Worm (Caenorhabditis elegans) whole organism, L3 larva: ENCODE data around the gene flh-3.

Experiments used
- ZK546.5 ChIP-seq: sonication (generic microtip); optimal IDR thresholded peaks from 2 replicates; lab custom pipeline; 2017; ENCODE audit warnings: missing biosample characterization, missing genetic modification characterization
- aly-2 ChIP-seq: fragments of 150-350 bp; optimal IDR thresholded peaks from 2 replicates; lab custom pipeline; 2014; ENCODE audit warnings: missing biosample characterization, missing genetic modification characterization
- ama-1 ChIP-seq: fragments of 150-350 bp; optimal IDR thresholded peaks from 2 replicates; lab custom pipeline; 2018
- ceh-16 ChIP-seq: sonication (generic microtip); optimal IDR thresholded peaks from 2 replicates; lab custom pipeline; 2017; ENCODE audit warnings: missing biosample characterization, missing genetic modification characterization
- ceh-28 ChIP-seq: fragments of 150-350 bp; optimal IDR thresholded peaks from 2 replicates; lab custom pipeline; 2014; ENCODE audit warnings: missing biosample characterization, missing genetic modification reagents, missing genetic modification characterization
- ceh-82 ChIP-seq: fragments of 150-350 bp; optimal IDR thresholded peaks from 2 replicates; lab custom pipeline; 2014; ENCODE audit warnings: missing biosample characterization, missing genetic modification characterization
- ceh-9 ChIP-seq: sonication (generic microtip); optimal IDR thresholded peaks from 2 replicates; lab custom pipeline; 2018; ENCODE audit warnings: missing biosample characterization, missing genetic modification characterization
- daf-12 ChIP-seq: fragments of 150-350 bp; optimal IDR thresholded peaks from 2 replicates; lab custom pipeline; 2014; ENCODE audit warnings: missing biosample characterization, missing genetic modification reagents, missing genetic modification characterization
- egl-27 ChIP-seq: sonication (generic microtip); optimal IDR thresholded peaks from 4 replicates; lab custom pipeline; 2017; ENCODE audit warnings: missing biosample characterization, missing genetic modification reagents, missing genetic modification characterization
- egl-5 ChIP-seq: fragments of 150-350 bp; optimal IDR thresholded peaks from 2 replicates; lab custom pipeline; 2017; ENCODE audit warnings: missing biosample characterization, missing genetic modification reagents, missing genetic modification characterization, inconsistent platforms
- elt-1 ChIP-seq: fragments of 150-350 bp; optimal IDR thresholded peaks from 2 replicates; lab custom pipeline; 2014; ENCODE audit warnings: missing biosample characterization, missing genetic modification characterization
- elt-2 ChIP-seq: sonication (generic microtip); optimal IDR thresholded peaks from 2 replicates; lab custom pipeline; 2016; ENCODE audit warnings: missing genetic modification reagents, mild to moderate bottlenecking, missing genetic modification characterization, missing compliant biosample characterization
- elt-3 ChIP-seq, 3 experiments: fragments of 150-350 bp in 1 of 3; sonication (generic microtip) in 2 of 3; optimal IDR thresholded peaks; 2 replicates in 2 of 3; 4 replicates in 1 of 3; lab custom pipeline; 2014 to 2017; ENCODE audit warnings: missing biosample characterization in 3 of 3, missing genetic modification characterization in 3 of 3
- fkh-10 ChIP-seq: sonication (generic microtip); optimal IDR thresholded peaks from 2 replicates; lab custom pipeline; 2017; ENCODE audit warnings: missing biosample characterization, missing genetic modification reagents, missing genetic modification characterization
- fkh-2 ChIP-seq: fragments of 150-350 bp; optimal IDR thresholded peaks from 2 replicates; lab custom pipeline; 2014; ENCODE audit warnings: missing biosample characterization, missing genetic modification reagents, missing genetic modification characterization
- fos-1 ChIP-seq: fragments of 150-350 bp; optimal IDR thresholded peaks from 2 replicates; lab custom pipeline; 2014; ENCODE audit warnings: missing biosample characterization, missing genetic modification characterization
- jun-1 ChIP-seq: fragments of 150-350 bp; optimal IDR thresholded peaks from 2 replicates; lab custom pipeline; 2014; ENCODE audit warnings: missing biosample characterization, missing genetic modification reagents, missing genetic modification characterization
- lin-39 ChIP-seq: fragments of 150-350 bp; optimal IDR thresholded peaks from 2 replicates; lab custom pipeline; 2018; ENCODE audit warnings: missing biosample characterization, missing genetic modification reagents, missing genetic modification characterization
- mml-1 ChIP-seq: fragments of 150-350 bp; sonication (generic microtip); optimal IDR thresholded peaks from 3 replicates; lab custom pipeline; 2014; ENCODE audit warnings: missing biosample characterization, missing genetic modification characterization
- nfya-1 ChIP-seq: sonication (generic microtip); optimal IDR thresholded peaks from 2 replicates; lab custom pipeline; 2017; ENCODE audit warnings: missing genetic modification characterization, mild to moderate bottlenecking, missing compliant biosample characterization, antibody characterized with exemption, moderate library complexity; ENCODE audit not compliant: insufficient read depth
- nhr-12 ChIP-seq: fragments of 150-350 bp; optimal IDR thresholded peaks from 2 replicates; lab custom pipeline; 2014; ENCODE audit warnings: missing biosample characterization, missing genetic modification characterization
- nhr-23 ChIP-seq: fragments of 150-350 bp; optimal IDR thresholded peaks from 2 replicates; lab custom pipeline; 2014; ENCODE audit warnings: missing biosample characterization, missing genetic modification reagents, missing genetic modification characterization
- nhr-237 ChIP-seq: fragments of 150-350 bp; optimal IDR thresholded peaks from 2 replicates; lab custom pipeline; 2014; ENCODE audit warnings: missing biosample characterization, missing genetic modification characterization
- nhr-25 ChIP-seq: sonication (generic microtip); optimal IDR thresholded peaks from 2 replicates; lab custom pipeline; 2017; ENCODE audit warnings: missing biosample characterization, missing genetic modification characterization
- nhr-28 ChIP-seq: fragments of 150-350 bp; optimal IDR thresholded peaks from 2 replicates; lab custom pipeline; 2014; ENCODE audit warnings: missing biosample characterization, missing genetic modification characterization
- nhr-43 ChIP-seq: sonication (generic microtip); optimal IDR thresholded peaks from 2 replicates; lab custom pipeline; 2016; ENCODE audit warnings: mild to moderate bottlenecking, missing genetic modification characterization, missing compliant biosample characterization; ENCODE audit not compliant: poor library complexity, severe bottlenecking
- nhr-67 ChIP-seq: fragments of 150-350 bp; optimal IDR thresholded peaks from 2 replicates; lab custom pipeline; 2014; ENCODE audit warnings: missing biosample characterization, missing genetic modification characterization
- nhr-76 ChIP-seq: fragments of 150-350 bp; sonication (generic microtip); optimal IDR thresholded peaks from 5 replicates; lab custom pipeline; 2014; ENCODE audit warnings: missing biosample characterization, missing genetic modification characterization
- nhr-77 ChIP-seq: fragments of 150-350 bp; optimal IDR thresholded peaks from 2 replicates; lab custom pipeline; 2014; ENCODE audit warnings: missing biosample characterization, missing genetic modification characterization
- pha-4 ChIP-seq: fragments of 150-350 bp; optimal IDR thresholded peaks from 2 replicates; lab custom pipeline; 2014; ENCODE audit warnings: missing biosample characterization, missing genetic modification reagents, missing genetic modification characterization
- pqm-1 ChIP-seq: fragments of 150-350 bp; optimal IDR thresholded peaks from 2 replicates; lab custom pipeline; 2017; ENCODE audit warnings: missing biosample characterization, missing genetic modification characterization, inconsistent platforms
- sea-2 ChIP-seq: fragments of 150-350 bp; sonication (generic microtip); optimal IDR thresholded peaks from 4 replicates; lab custom pipeline; 2014; ENCODE audit warnings: missing biosample characterization, missing genetic modification reagents, missing genetic modification characterization
- skn-1 ChIP-seq: fragments of 150-350 bp; optimal IDR thresholded peaks from 2 replicates; lab custom pipeline; 2014; ENCODE audit warnings: missing biosample characterization, missing genetic modification characterization
- snpc-4 ChIP-seq: fragments of 150-350 bp; optimal IDR thresholded peaks from 2 replicates; lab custom pipeline; 2014; ENCODE audit warnings: missing biosample characterization, missing genetic modification characterization
- unc-39 ChIP-seq: sonication (generic microtip); optimal IDR thresholded peaks from 4 replicates; lab custom pipeline; 2017; ENCODE audit warnings: missing biosample characterization, missing genetic modification characterization
- unc-62 ChIP-seq: fragments of 150-350 bp; sonication (generic microtip); optimal IDR thresholded peaks from 4 replicates; lab custom pipeline; 2014; ENCODE audit warnings: missing biosample characterization, missing genetic modification reagents, missing genetic modification characterization
- zag-1 ChIP-seq: fragments of 150-350 bp; optimal IDR thresholded peaks from 2 replicates; lab custom pipeline; 2014; ENCODE audit warnings: missing biosample characterization, missing genetic modification characterization
- ztf-11 ChIP-seq: fragments of 150-350 bp; optimal IDR thresholded peaks from 2 replicates; lab custom pipeline; 2014; ENCODE audit warnings: missing biosample characterization, missing genetic modification characterization
- ztf-4 ChIP-seq: fragments of 150-350 bp; optimal IDR thresholded peaks from 2 replicates; lab custom pipeline; 2014; ENCODE audit warnings: missing biosample characterization, missing genetic modification characterization

flh-3 gene

DNA sequence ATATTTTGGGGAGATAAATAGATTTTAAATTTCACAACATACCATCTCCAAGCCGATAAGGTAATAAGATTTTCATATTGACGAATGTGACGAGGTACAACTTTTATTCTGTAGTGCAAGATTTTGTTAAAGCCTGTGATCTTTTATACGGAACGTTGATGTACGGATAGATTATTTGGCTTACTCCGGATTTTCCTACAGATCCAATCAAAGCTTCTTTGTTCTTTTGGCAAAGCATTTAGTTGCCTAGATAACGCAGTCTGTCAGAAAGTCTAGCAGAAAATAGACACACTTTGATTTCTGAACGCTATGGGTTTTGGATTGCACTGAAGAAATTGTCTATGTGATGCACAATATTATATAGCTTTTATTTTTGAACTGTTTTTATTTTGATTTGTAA lies 29.2 kb downstream of the flh-3 start, which contains the start of gene F49C12.2:
TSS of gene F49C12.2 (minus strand) at position 101 of the 400 bp plus-strand sequence.
- TF ChIP-seq egl-5 (tag; lab: Kevin White, UChicago) (no peak), ceh-82 (tag; lab: Kevin White, UChicago) (no peak), elt-3 (tag; optimal IDR thresholded peaks at IDR 0.05; lab: Kevin White, UChicago) (no peak), lin-39 (tag; lab: Kevin White, UChicago) (no peak), unc-39 (tag; lab: Kevin White, UChicago) (no peak), fkh-10 (GFP tag; lab: Kevin White, UChicago) (no peak), nhr-43 (tag; lab: Kevin White, UChicago) (no peak), nfya-1 (no peak), nhr-76 (tag; lab: Kevin White, UChicago) (no peak), nhr-237 (tag; lab: Kevin White, UChicago) (no peak), unc-62 (GFP tag; lab: Kevin White, UChicago) (no peak), mml-1 (tag; lab: Kevin White, UChicago) (no peak), daf-12 (tag; lab: Kevin White, UChicago) (no peak), skn-1 (tag; lab: Kevin White, UChicago) (no peak), elt-1 (no peak), nhr-77 (no peak)
- TF ChIP-seq, all 47 proteins: peak for 0

DNA sequence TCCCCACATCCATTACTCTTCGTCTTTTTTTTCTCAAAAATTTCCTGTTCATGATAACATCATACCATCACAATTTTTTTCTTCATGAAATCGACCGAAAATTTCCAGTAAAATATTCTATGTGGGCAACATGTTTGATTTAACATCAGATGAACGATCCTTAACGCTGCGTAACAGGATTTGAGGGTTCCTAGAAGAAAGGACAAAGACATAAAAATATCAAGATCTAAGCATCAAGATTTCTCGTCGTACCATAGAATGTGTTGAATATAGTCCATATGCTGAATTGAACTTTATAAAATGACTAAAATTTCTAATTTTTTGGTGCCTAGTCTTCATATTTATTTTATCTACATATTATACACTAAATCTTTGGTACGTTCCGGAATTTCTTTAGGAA lies 30.2 kb downstream of the flh-3 start, which contains the start of gene F49C12.3:
TSS of gene F49C12.3 (plus strand) at position 301 of the 400 bp plus-strand sequence.
- TF ChIP-seq ceh-9 (tag; lab: Kevin White, UChicago) (no peak), jun-1 (tag; lab: Kevin White, UChicago) (no peak), sea-2 (GFP tag; lab: Kevin White, UChicago) (no peak), ceh-28 (tag; lab: Kevin White, UChicago) (no peak), nhr-23 (tag; lab: Kevin White, UChicago) (no peak), aly-2 (tag; lab: Kevin White, UChicago) (no peak), nhr-77 (no peak), unc-39 (tag; lab: Kevin White, UChicago) (no peak), nhr-67 (tag; lab: Kevin White, UChicago) (no peak), ama-1 (lab: Kevin White, UChicago) (no peak), nfya-1 (no peak)

ce11 chrIV:9303994-9304393 lies 34.1 kb downstream of the flh-3 start, which contains the start of gene F49C12.4:
F49C12.4 (minus strand) TSS chrIV:9304094.
- TF ChIP-seq lin-39 (tag; lab: Kevin White, UChicago) (no peak), ztf-11 (tag; lab: Kevin White, UChicago) (no peak), nhr-237 (tag; lab: Kevin White, UChicago) (no peak), snpc-4 (tag; lab: Kevin White, UChicago) (no peak), ztf-4 (no peak), ZK546.5 (tag; lab: Kevin White, UChicago) (no peak), egl-5 (tag; lab: Kevin White, UChicago) (no peak), mml-1 (tag; lab: Kevin White, UChicago) (no peak)

ce11 chrIV:9304617-9305016 lies 34.7 kb downstream of the flh-3 start, which contains the start of gene F49C12.5:
F49C12.5 (plus strand) TSS chrIV:9304917.
- no peak for TF ChIP-seq nhr-12 (tag; lab: Kevin White, UChicago)
- TF ChIP-seq skn-1 (tag; lab: Kevin White, UChicago) = no peak
- TF ChIP-seq ceh-16 (tag; lab: Kevin White, UChicago) = no peak
- no peak for TF ChIP-seq unc-39 (tag; lab: Kevin White, UChicago)
- no peak for TF ChIP-seq fos-1
- no peak for TF ChIP-seq fkh-2 (tag; lab: Kevin White, UChicago)
- TF ChIP-seq elt-2 (tag; lab: Kevin White, UChicago) = no peak
- no peak for TF ChIP-seq pqm-1 (tag; lab: Kevin White, UChicago)
- TF ChIP-seq nhr-76 (tag; lab: Kevin White, UChicago) = no peak
- TF ChIP-seq zag-1 = no peak

ce11 chrIV:9308975-9309374 lies 39.1 kb downstream of the flh-3 start, which contains the start of gene F49C12.6:
F49C12.6 (minus strand) TSS chrIV:9309075.
- no peak for TF ChIP-seq daf-12 (tag; lab: Kevin White, UChicago)
- TF ChIP-seq fos-1 = no peak
- no peak for TF ChIP-seq nhr-237 (tag; lab: Kevin White, UChicago)
- no peak for TF ChIP-seq ama-1 (lab: Kevin White, UChicago)
- no peak for TF ChIP-seq ceh-28 (tag; lab: Kevin White, UChicago)
- TF ChIP-seq pqm-1 (tag; lab: Kevin White, UChicago) = no peak
- no peak for TF ChIP-seq nhr-28
- no peak for TF ChIP-seq fkh-2 (tag; lab: Kevin White, UChicago)
- no peak for TF ChIP-seq nhr-12 (tag; lab: Kevin White, UChicago)
- no peak for TF ChIP-seq nhr-25 (tag; lab: Kevin White, UChicago)
- TF ChIP-seq nhr-23 (tag; lab: Kevin White, UChicago) = no peak
- TF ChIP-seq egl-27 (tag; lab: Kevin White, UChicago) = no peak
- TF ChIP-seq pha-4 (tag; lab: Kevin White, UChicago) = no peak
- TF ChIP-seq nhr-77 = no peak
- TF ChIP-seq unc-62 (GFP tag; lab: Kevin White, UChicago) = no peak
